Worm (Caenorhabditis elegans): ENCODE data around the gene npr-20.

DNA sequence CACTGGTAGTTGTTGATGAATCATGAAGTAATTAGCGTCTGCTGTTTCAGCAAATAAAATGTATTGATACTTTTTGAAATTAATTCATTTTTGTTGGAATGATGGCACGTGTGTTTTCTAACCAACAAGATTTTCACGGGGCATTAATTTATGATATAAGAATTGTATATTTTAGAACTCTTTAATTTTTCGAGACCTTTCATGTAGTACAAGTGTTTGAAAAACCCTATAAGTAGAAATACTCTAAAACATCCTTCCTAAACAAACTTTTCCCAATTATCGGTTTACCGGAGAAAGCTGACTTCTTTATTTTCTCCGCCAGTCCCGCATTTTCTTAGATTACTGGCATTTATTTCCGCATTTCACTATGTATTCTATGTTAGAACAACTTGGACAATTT is 5.4 kb downstream of the npr-20 start, which contains the start of gene snb-6:
- TF ChIP-seq fos-1 (tag; optimal IDR thresholded peaks at IDR 0.05) (no peak), lin-39 (tag; optimal IDR thresholded peaks at IDR 0.05) (no peak), Y48G9A.11 (GFP tag; IDR thresholded peaks at IDR 0.05) (no peak), fkh-10 (GFP tag; optimal IDR thresholded peaks at IDR 0.05) (no peak), mxl-2 (GFP tag; conservative IDR thresholded peaks at IDR 0.05) (no peak), aly-2 (tag; optimal IDR thresholded peaks at IDR 0.05) (no peak), ztf-7 (tag; optimal IDR thresholded peaks at IDR 0.05) (no peak), dmd-8 (GFP tag; IDR thresholded peaks at IDR 0.05) (no peak)
